Fruit fly (Drosophila melanogaster): ENCODE results near the gene Sidpn.

DNA sequence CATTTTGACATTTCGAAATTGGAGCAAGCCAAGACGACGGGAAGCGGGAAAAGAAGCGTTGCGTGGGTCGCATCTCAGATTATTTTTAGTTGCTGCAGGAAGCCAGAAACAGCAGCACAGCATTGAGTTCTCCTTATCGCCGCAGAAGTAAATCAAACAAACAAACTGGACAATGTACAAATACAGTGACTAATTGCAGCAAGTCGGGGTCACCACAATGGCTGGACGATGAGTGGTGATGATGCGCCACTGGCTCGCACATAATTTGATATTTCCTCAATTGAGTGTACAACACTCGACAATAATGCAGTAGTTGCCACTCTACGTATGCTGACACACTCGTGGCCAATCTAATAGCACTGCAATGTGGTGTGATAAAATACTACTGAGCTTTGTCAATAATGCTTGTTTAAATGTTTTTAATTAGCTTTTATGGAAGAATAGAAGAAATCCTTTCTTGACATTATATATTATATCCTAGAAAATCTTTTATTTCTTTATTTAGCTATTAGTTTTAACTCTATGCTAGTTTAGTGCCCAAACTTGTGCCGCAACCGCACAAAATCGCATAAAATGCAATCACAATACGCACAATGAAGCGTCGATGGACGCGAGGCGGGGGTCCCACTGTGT lies 45.4 kb upstream of the Sidpn start:
- TF ChIP-seq Crg-1 (GFP tag; optimal IDR thresholded peaks at IDR 0.05) (no peak), CG1620 (GFP tag; optimal IDR thresholded peaks at IDR 0.05) (no peak), CG7101 (tag; optimal IDR thresholded peaks at IDR 0.05) (no peak), cnc (optimal IDR thresholded peaks at IDR 0.05) (no peak), ovo (GFP tag; optimal IDR thresholded peaks at IDR 0.05) (no peak), CG5204 (GFP tag; optimal IDR thresholded peaks at IDR 0.05) (no peak), CG33017 (tag; optimal IDR thresholded peaks at IDR 0.05) (no peak), bab1 (GFP tag; optimal IDR thresholded peaks at IDR 0.05) (no peak), Clk (GFP tag; optimal IDR thresholded peaks at IDR 0.05) (no peak)

All from whole organism, adult.